Fruit fly (Drosophila melanogaster): ENCODE results near the gene MESR3.

- TF ChIP-seq CTCF (optimal IDR thresholded peaks at IDR 0.05) = no peak
- no peak for TF ChIP-seq CG8478 (optimal IDR thresholded peaks at IDR 0.05)
These were observed 11.5 kb upstream of the MESR3 start, which contains the start of gene CG31789 for dm6 chr2L:18605549-18605948.

Measured in S2 (cell line).